Worm (Caenorhabditis elegans) whole organism, young adult: Measurements from ENCODE around the gene srw-139.

ENCODE experiments used
- C06A6.2 ChIP-seq: fragments of 200-800 bp; sonication (Bioruptor generic); conservative IDR thresholded peaks from 2 replicates; pipeline ENCODE4 v1.3.6; 2022; ENCODE audit warnings: missing genetic modification characterization, missing compliant biosample characterization
- D2030.7 ChIP-seq: fragments of 200-800 bp; sonication (Bioruptor generic); IDR thresholded peaks from 2 replicates; pipeline ENCODE4 v1.3.6; 2022; ENCODE audit warnings: missing genetic modification reagents, missing genetic modification characterization, missing compliant biosample characterization
- F23B12.7 ChIP-seq: sonication (generic microtip); optimal IDR thresholded peaks from 2 replicates; lab custom pipeline; 2017; ENCODE audit warnings: missing genetic modification characterization, mild to moderate bottlenecking, missing compliant biosample characterization, antibody characterized with exemption, moderate library complexity; ENCODE audit not compliant: insufficient read depth
- F55B11.4 ChIP-seq: sonication (generic microtip); optimal IDR thresholded peaks from 2 replicates; lab custom pipeline; 2016; ENCODE audit warnings: missing compliant biosample characterization, missing genetic modification characterization, borderline replicate concordance; ENCODE audit not compliant: insufficient read depth
- F57A8.1 ChIP-seq: fragments of 200-800 bp; sonication (Bioruptor generic); optimal IDR thresholded peaks from 2 replicates; lab custom pipeline; 2018; ENCODE audit warnings: mild to moderate bottlenecking, missing genetic modification characterization, moderate library complexity, missing compliant biosample characterization
- K12H6.12 ChIP-seq: fragments of 200-800 bp; sonication (Bioruptor generic); optimal IDR thresholded peaks from 2 replicates; lab custom pipeline; 2018; ENCODE audit warnings: mild to moderate bottlenecking, missing genetic modification characterization, missing compliant biosample characterization
- Y53F4B.3 ChIP-seq: fragments of 200-800 bp; sonication (Bioruptor generic); IDR thresholded peaks from 2 replicates; pipeline ENCODE4 v1.3.6; 2022; ENCODE audit warnings: missing genetic modification reagents, missing genetic modification characterization, missing compliant biosample characterization
- aptf-3 ChIP-seq: fragments of 200-800 bp; sonication (Bioruptor generic); IDR thresholded peaks from 2 replicates; pipeline ENCODE4 v1.3.6; 2022; ENCODE audit warnings: missing genetic modification characterization, missing compliant biosample characterization
- attf-3 ChIP-seq: fragments of 200-800 bp; sonication (Bioruptor generic); conservative IDR thresholded peaks from 2 replicates; pipeline ENCODE4 v1.3.6; 2022; ENCODE audit warnings: missing genetic modification reagents, missing genetic modification characterization, missing compliant biosample characterization
- bed-1 ChIP-seq: fragments of 200-800 bp; sonication (Bioruptor generic); IDR thresholded peaks from 2 replicates; pipeline ENCODE4 v1.3.6; 2022; ENCODE audit warnings: missing genetic modification reagents, missing genetic modification characterization, missing compliant biosample characterization
- ceh-27 ChIP-seq: fragments of 200-800 bp; sonication (Bioruptor generic); optimal IDR thresholded peaks from 2 replicates; lab custom pipeline; 2018; ENCODE audit warnings: mild to moderate bottlenecking, missing genetic modification characterization, moderate library complexity, missing compliant biosample characterization
- ceh-91 ChIP-seq: fragments of 200-800 bp; sonication (Bioruptor generic); IDR thresholded peaks from 2 replicates; pipeline ENCODE4 v1.3.6; 2022; ENCODE audit warnings: missing genetic modification reagents, missing genetic modification characterization, missing compliant biosample characterization
- dox-1 ChIP-seq: fragments of 200-800 bp; sonication (Bioruptor generic); IDR thresholded peaks from 2 replicates; pipeline ENCODE4 v1.3.6; 2022; ENCODE audit warnings: missing genetic modification reagents, missing genetic modification characterization, missing compliant biosample characterization
- egl-18 ChIP-seq: fragments of 200-800 bp; sonication (Bioruptor generic); IDR thresholded peaks from 2 replicates; pipeline ENCODE4 v1.3.6; 2022; ENCODE audit warnings: missing genetic modification reagents, missing genetic modification characterization, missing compliant biosample characterization
- ekl-4 ChIP-seq: fragments of 200-800 bp; sonication (Bioruptor generic); IDR thresholded peaks from 2 replicates; pipeline ENCODE4 v1.3.6; 2022; ENCODE audit warnings: missing genetic modification reagents, missing genetic modification characterization, missing compliant biosample characterization
- ets-4 ChIP-seq: fragments of 200-800 bp; sonication (Bioruptor generic); optimal IDR thresholded peaks from 2 replicates; lab custom pipeline; 2018; ENCODE audit warnings: mild to moderate bottlenecking, missing genetic modification characterization, missing compliant biosample characterization
- fkh-3 ChIP-seq: sonication (generic microtip); optimal IDR thresholded peaks from 2 replicates; lab custom pipeline; 2016; ENCODE audit warnings: mild to moderate bottlenecking, missing genetic modification characterization, missing compliant biosample characterization
- hlh-12 ChIP-seq: sonication (generic microtip); optimal IDR thresholded peaks from 2 replicates; lab custom pipeline; 2016; ENCODE audit warnings: missing genetic modification characterization, missing compliant biosample characterization
- hmg-1.2 ChIP-seq: fragments of 200-800 bp; sonication (Bioruptor generic); IDR thresholded peaks from 2 replicates; pipeline ENCODE4 v1.3.6; 2022; ENCODE audit warnings: missing genetic modification reagents, missing genetic modification characterization, missing compliant biosample characterization
- hsf-1 ChIP-seq: fragments of 200-800 bp; sonication (Bioruptor generic); IDR thresholded peaks from 2 replicates; pipeline ENCODE4 v1.3.6; 2022; ENCODE audit warnings: missing genetic modification reagents, missing genetic modification characterization, missing compliant biosample characterization
- let-607 ChIP-seq, 2 experiments: fragments of 200-800 bp in 1 of 2; sonication (Bioruptor generic) in 1 of 2; sonication (generic microtip) in 1 of 2; optimal IDR thresholded peaks; 2 replicates each; lab custom pipeline; 2016 to 2018; ENCODE audit warnings: mild to moderate bottlenecking in 2 of 2, missing compliant biosample characterization in 2 of 2, missing genetic modification characterization in 2 of 2, moderate library complexity in 2 of 2, missing genotype in 1 of 2
- lin-26 ChIP-seq: fragments of 200-800 bp; sonication (Bioruptor generic); IDR thresholded peaks from 2 replicates; pipeline ENCODE4 v1.3.6; 2022; ENCODE audit warnings: missing genetic modification reagents, missing genetic modification characterization, missing compliant biosample characterization
- lin-35 ChIP-seq, 3 experiments: fragments of 150-350 bp in 2 of 3; sonication (generic microtip) in 1 of 3; optimal IDR thresholded peaks; 2 replicates each; lab custom pipeline; 2014 to 2018; ENCODE audit warnings: missing biosample characterization in 3 of 3, missing genetic modification characterization in 3 of 3, missing genetic modification reagents in 3 of 3
- madf-6 ChIP-seq: fragments of 200-800 bp; sonication (Bioruptor generic); IDR thresholded peaks from 2 replicates; pipeline ENCODE4 v1.3.6; 2022; ENCODE audit warnings: missing genetic modification reagents, missing genetic modification characterization, missing compliant biosample characterization
- mel-28 ChIP-seq: sonication (generic microtip); optimal IDR thresholded peaks from 2 replicates; lab custom pipeline; 2016; ENCODE audit warnings: borderline replicate concordance, mild to moderate bottlenecking, missing genetic modification characterization, missing compliant biosample characterization
- nhr-27 ChIP-seq: fragments of 200-800 bp; sonication (Bioruptor generic); optimal IDR thresholded peaks from 2 replicates; lab custom pipeline; 2018; ENCODE audit warnings: mild to moderate bottlenecking, missing genetic modification characterization, moderate library complexity, missing compliant biosample characterization
- nhr-90 ChIP-seq: sonication (generic microtip); optimal IDR thresholded peaks from 2 replicates; lab custom pipeline; 2016; ENCODE audit warnings: missing genotype, mild to moderate bottlenecking, missing genetic modification characterization, missing compliant biosample characterization
- pha-4 ChIP-seq: fragments of 150-350 bp; sonication (generic microtip); optimal IDR thresholded peaks from 2 replicates; lab custom pipeline; 2014; ENCODE audit warnings: missing biosample characterization, missing genetic modification reagents, missing genetic modification characterization
- rcor-1 ChIP-seq: fragments of 200-800 bp; sonication (Bioruptor generic); IDR thresholded peaks from 2 replicates; pipeline ENCODE4 v1.3.6; 2022; ENCODE audit warnings: missing genetic modification reagents, missing genetic modification characterization, missing compliant biosample characterization
- sea-2 ChIP-seq: fragments of 200-800 bp; sonication (Bioruptor generic); IDR thresholded peaks from 2 replicates; pipeline ENCODE4 v1.3.6; 2022; ENCODE audit warnings: missing genetic modification characterization, missing compliant biosample characterization
- tbp1 ChIP-seq: fragments of 200-800 bp; sonication (Bioruptor generic); optimal IDR thresholded peaks from 2 replicates; lab custom pipeline; 2018; ENCODE audit warnings: mild to moderate bottlenecking, missing genetic modification characterization, missing compliant biosample characterization
- tlf-1 ChIP-seq: fragments of 200-800 bp; sonication (Bioruptor generic); optimal IDR thresholded peaks from 2 replicates; lab custom pipeline; 2018; ENCODE audit warnings: mild to moderate bottlenecking, missing genetic modification characterization, missing compliant biosample characterization
- xnd-1 ChIP-seq: sonication (generic microtip); optimal IDR thresholded peaks from 2 replicates; lab custom pipeline; 2016; ENCODE audit warnings: missing genotype, missing genetic modification reagents, missing genetic modification characterization, missing compliant biosample characterization
- zfh-2 ChIP-seq: fragments of 200-800 bp; sonication (Bioruptor generic); conservative IDR thresholded peaks from 2 replicates; pipeline ENCODE4 v1.3.6; 2022; ENCODE audit warnings: missing genetic modification reagents, missing genetic modification characterization, missing compliant biosample characterization
- ztf-25 ChIP-seq: fragments of 200-800 bp; sonication (Bioruptor generic); IDR thresholded peaks from 2 replicates; pipeline ENCODE4 v1.3.6; 2022; ENCODE audit warnings: missing genetic modification reagents, missing genetic modification characterization, missing compliant biosample characterization
- ztf-6 ChIP-seq: fragments of 200-800 bp; sonication (Bioruptor generic); IDR thresholded peaks from 2 replicates; pipeline ENCODE4 v1.3.6; 2022; ENCODE audit warnings: missing genetic modification reagents, missing genetic modification characterization, missing compliant biosample characterization

The srw-139 gene

DNA sequence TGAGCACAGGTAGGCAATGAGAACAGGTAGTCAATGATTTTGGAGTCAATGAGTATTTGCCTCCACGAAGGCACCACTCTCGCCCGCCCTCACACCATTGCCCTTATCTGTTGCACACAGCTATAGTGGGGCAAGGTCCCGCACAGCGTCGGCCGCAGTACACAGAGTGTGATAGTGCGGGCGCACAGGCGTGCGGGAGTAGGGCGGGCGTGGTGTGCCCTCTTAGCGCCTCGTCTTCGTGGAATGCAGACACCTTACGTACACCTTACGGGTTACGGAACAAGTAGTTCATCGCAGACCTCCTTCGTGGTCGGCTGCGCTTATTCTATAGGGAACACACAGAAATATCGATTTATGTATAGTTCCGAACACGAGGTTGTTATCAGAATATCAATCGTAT, 32.7 kb upstream of the srw-139 start:
- TF ChIP-seq egl-18 (GFP tag; lab: Robert Waterston, UW) (no peak), zfh-2 (GFP tag; lab: Robert Waterston, UW) (peak; percentile 67), ekl-4 (no peak), sea-2 (no peak), ceh-27 (GFP tag; lab: Kevin White, UChicago) (no peak), ets-4 (GFP tag; lab: Kevin White, UChicago) (no peak), xnd-1 (tag; lab: Kevin White, UChicago) (no peak), hlh-12 (tag; lab: Kevin White, UChicago) (no peak), nhr-90 (no peak)

- no peak for TF ChIP-seq aptf-3 (GFP tag; lab: Robert Waterston, UW)
- no peak for TF ChIP-seq C06A6.2 (GFP tag; lab: Robert Waterston, UW)
- TF ChIP-seq let-607 (tag; optimal IDR thresholded peaks at IDR 0.05; lab: Kevin White, UChicago) = no peak
- TF ChIP-seq fkh-3 (tag; lab: Kevin White, UChicago) = no peak
- no peak for TF ChIP-seq xnd-1 (tag; lab: Kevin White, UChicago)
- no peak for TF ChIP-seq Y53F4B.3
- no peak for TF ChIP-seq F23B12.7
- TF ChIP-seq ceh-27 (GFP tag; lab: Kevin White, UChicago) = no peak
- TF ChIP-seq ztf-6 (GFP tag; lab: Robert Waterston, UW) = no peak
- TF ChIP-seq D2030.7 (GFP tag; lab: Robert Waterston, UW) = no peak
- no peak for TF ChIP-seq dox-1
These were observed 29.0 kb upstream of the srw-139 start, which contains the start of gene K12D9.1 for ce11 chrV:3014185-3014584. Gene K12D9.1, plus strand, starts transcription at chrV:3014485.

ce11 chrV:3011394-3011793, 26.2 kb upstream of the srw-139 start, which contains the start of gene srw-135:
Gene srw-135, minus strand, starts transcription at chrV:3011494.
- no peak for TF ChIP-seq lin-26 (GFP tag; lab: Robert Waterston, UW)
- no peak for TF ChIP-seq tlf-1 (GFP tag; lab: Kevin White, UChicago)
- no peak for TF ChIP-seq rcor-1 (GFP tag; lab: Robert Waterston, UW)
- TF ChIP-seq hmg-1.2 (GFP tag; lab: Robert Waterston, UW) = no peak
- TF ChIP-seq F55B11.4 (tag; lab: Kevin White, UChicago) = no peak
- no peak for TF ChIP-seq bed-1 (GFP tag; lab: Robert Waterston, UW)
- TF ChIP-seq madf-6 (GFP tag; lab: Robert Waterston, UW) = no peak
- TF ChIP-seq K12H6.12 (tag; lab: Kevin White, UChicago) = no peak
- TF ChIP-seq pha-4 (tag; lab: Kevin White, UChicago) = no peak

ce11 chrV:3010468-3010867, 25.3 kb upstream of the srw-139 start, which contains the start of gene srw-136:
Gene srw-136, minus strand, starts transcription at chrV:3010568.
- no peak for TF ChIP-seq ztf-25 (GFP tag; lab: Robert Waterston, UW)
- no peak for TF ChIP-seq mel-28 (tag; lab: Kevin White, UChicago)
- no peak for TF ChIP-seq hsf-1 (GFP tag; lab: Robert Waterston, UW)

DNA sequence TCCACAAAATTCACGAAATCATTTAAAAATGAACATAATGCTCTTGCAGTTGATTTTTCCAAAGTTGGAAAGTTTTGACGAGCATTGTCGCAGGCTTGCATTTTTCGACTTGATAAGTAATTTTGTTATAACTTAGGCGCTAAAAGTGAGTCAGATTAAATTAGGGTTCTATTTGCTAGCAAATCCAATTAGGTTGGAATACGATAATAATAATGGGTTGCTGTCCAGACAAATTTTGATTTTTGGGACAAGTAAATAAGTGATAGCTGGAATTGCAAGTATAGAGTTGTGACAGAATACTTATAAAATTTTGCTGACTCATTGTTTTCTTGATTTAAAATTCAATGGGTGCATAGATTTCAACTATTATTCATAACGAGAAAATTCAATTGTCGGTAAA, 20.8 kb upstream of the srw-139 start, which contains the start of gene srw-112:
TSS of gene srw-112 (minus strand) at position 101 of the 400 bp plus-strand sequence.
- TF ChIP-seq lin-26 (GFP tag; lab: Robert Waterston, UW) (no peak), ceh-91 (GFP tag; lab: Robert Waterston, UW) (no peak), F57A8.1 (no peak), lin-35 (GFP tag; optimal IDR thresholded peaks at IDR 0.05; lab: Kevin White, UChicago) (no peak), tbp1 (no peak), rcor-1 (GFP tag; lab: Robert Waterston, UW) (no peak), nhr-27 (tag; lab: Kevin White, UChicago) (no peak), attf-3 (GFP tag; lab: Robert Waterston, UW) (no peak), aptf-3 (GFP tag; lab: Robert Waterston, UW) (no peak)
